Worm (Caenorhabditis elegans) whole organism, midembryonic: ENCODE results near the gene mtre-1.

Source experiments
- T22C8.4 ChIP-seq: fragments of 200-800 bp; sonication (Bioruptor generic); IDR thresholded peaks from 2 replicates; pipeline ENCODE4 v1.3.6; 2022; ENCODE audit warnings: missing genetic modification characterization, missing compliant biosample characterization
- cog-1 ChIP-seq: sonication (generic microtip); optimal IDR thresholded peaks from 2 replicates; lab custom pipeline; 2016; ENCODE audit warnings: missing genetic modification characterization, missing compliant biosample characterization
- flt-1 ChIP-seq: fragments of 200-800 bp; sonication (Bioruptor generic); IDR thresholded peaks from 2 replicates; pipeline ENCODE4 v1.3.6; 2022; ENCODE audit warnings: missing genetic modification characterization, missing compliant biosample characterization
- klf-2 ChIP-seq: fragments of 200-800 bp; sonication (Bioruptor generic); conservative IDR thresholded peaks from 2 replicates; pipeline ENCODE4 v1.3.6; 2022; ENCODE audit warnings: missing genetic modification reagents, missing genetic modification characterization, missing compliant biosample characterization
- med-1 ChIP-seq: sonication (generic microtip); optimal IDR thresholded peaks from 2 replicates; lab custom pipeline; 2017; ENCODE audit warnings: missing genetic modification characterization, mild to moderate bottlenecking, missing compliant biosample characterization, antibody characterized with exemption, missing genetic modification reagents; ENCODE audit not compliant: insufficient read depth
- ref-1 ChIP-seq: fragments of 200-800 bp; sonication (Bioruptor generic); conservative IDR thresholded peaks from 2 replicates; pipeline ENCODE4 v1.3.6; 2022; ENCODE audit warnings: missing genetic modification reagents, missing genetic modification characterization, missing compliant biosample characterization
- tab-1 ChIP-seq: fragments of 200-800 bp; sonication (Bioruptor generic); IDR thresholded peaks from 2 replicates; pipeline ENCODE4 v1.3.6; 2022; ENCODE audit warnings: missing genetic modification characterization, missing compliant biosample characterization
- ztf-23 ChIP-seq: fragments of 200-800 bp; sonication (Bioruptor generic); IDR thresholded peaks from 2 replicates; pipeline ENCODE4 v1.3.6; 2022; ENCODE audit warnings: missing genetic modification reagents, missing genetic modification characterization, missing compliant biosample characterization
- ztf-29 ChIP-seq: fragments of 200-800 bp; sonication (Bioruptor generic); IDR thresholded peaks from 2 replicates; pipeline ENCODE4 v1.3.6; 2022; ENCODE audit warnings: missing genetic modification reagents, missing genetic modification characterization, missing compliant biosample characterization

Gene mtre-1

ce11 chrII:8012071-8013031, 38.0 kb downstream of the mtre-1 start, which contains the start of gene DH11.2:
DH11.2 (plus strand) TSS chrII:8012816.
- TF ChIP-seq cog-1 (tag; lab: Kevin White, UChicago): no peak
- no peak for TF ChIP-seq med-1
- TF ChIP-seq flt-1 (GFP tag; lab: Robert Waterston, UW): no peak
- no peak for TF ChIP-seq T22C8.4 (GFP tag; lab: Robert Waterston, UW)
- TF ChIP-seq tab-1 (GFP tag; lab: Robert Waterston, UW): no peak
- TF ChIP-seq klf-2 (GFP tag; lab: Robert Waterston, UW): no peak
- no peak for TF ChIP-seq ref-1 (GFP tag; lab: Robert Waterston, UW)
- no peak for TF ChIP-seq ztf-29

ce11 chrII:8008334-8008733, 42.0 kb downstream of the mtre-1 start, which contains the start of gene glna-2:
glna-2 (plus strand) TSS chrII:8008634.
- TF ChIP-seq cog-1 (tag; lab: Kevin White, UChicago) (no peak), med-1 (no peak), tab-1 (GFP tag; lab: Robert Waterston, UW) (no peak), ref-1 (GFP tag; lab: Robert Waterston, UW) (no peak), ztf-29 (no peak), T22C8.4 (GFP tag; lab: Robert Waterston, UW) (no peak), klf-2 (GFP tag; lab: Robert Waterston, UW) (no peak), ztf-23 (GFP tag; lab: Robert Waterston, UW) (no peak), flt-1 (GFP tag; lab: Robert Waterston, UW) (no peak)

ce11 chrII:8006962-8007361, 43.4 kb downstream of the mtre-1 start:
- TF ChIP-seq T22C8.4 (GFP tag; lab: Robert Waterston, UW): no peak
- no peak for TF ChIP-seq flt-1 (GFP tag; lab: Robert Waterston, UW)
- TF ChIP-seq cog-1 (tag; lab: Kevin White, UChicago): no peak
- no peak for TF ChIP-seq klf-2 (GFP tag; lab: Robert Waterston, UW)
- no peak for TF ChIP-seq ref-1 (GFP tag; lab: Robert Waterston, UW)
- no peak for TF ChIP-seq ztf-23 (GFP tag; lab: Robert Waterston, UW)
- no peak for TF ChIP-seq tab-1 (GFP tag; lab: Robert Waterston, UW)
- TF ChIP-seq ztf-29: no peak
- TF ChIP-seq med-1: no peak

ce11 chrII:8004752-8005151, 45.6 kb downstream of the mtre-1 start:
- TF ChIP-seq cog-1 (tag; lab: Kevin White, UChicago) (no peak), klf-2 (GFP tag; lab: Robert Waterston, UW) (no peak), ztf-29 (no peak), med-1 (no peak), ztf-23 (GFP tag; lab: Robert Waterston, UW) (no peak), flt-1 (GFP tag; lab: Robert Waterston, UW) (no peak), ref-1 (GFP tag; lab: Robert Waterston, UW) (no peak)

ce11 chrII:8004157-8004556, 46.2 kb downstream of the mtre-1 start, which contains the start of gene pgp-11:
pgp-11 (minus strand) TSS chrII:8004257.
- TF ChIP-seq flt-1 (GFP tag; lab: Robert Waterston, UW): no peak
- TF ChIP-seq tab-1 (GFP tag; lab: Robert Waterston, UW): no peak
- TF ChIP-seq cog-1 (tag; lab: Kevin White, UChicago): no peak
- no peak for TF ChIP-seq ztf-29
- TF ChIP-seq T22C8.4 (GFP tag; lab: Robert Waterston, UW): no peak
- no peak for TF ChIP-seq med-1

- no peak for TF ChIP-seq ztf-23 (GFP tag; lab: Robert Waterston, UW)
- no peak for TF ChIP-seq med-1
- TF ChIP-seq klf-2 (GFP tag; lab: Robert Waterston, UW): no peak
Measured at ce11 chrII:8001428-8001827, 48.9 kb downstream of the mtre-1 start.
